Worm (Caenorhabditis elegans): ENCODE measurements around the gene lim-4.
A peak's percentile ranks its signal among the peaks of the same experiment; 100 is the strongest.

The lim-4 gene

ce11 chrX:3904568-3904967 is 31.2 kb upstream of the lim-4 start, which contains the start of gene sup-12:
TSS of gene sup-12 (plus strand) at chrX:3904584.
- TF ChIP-seq tbx-11 (GFP tag; IDR thresholded peaks at IDR 0.05) (no peak), flt-1 (GFP tag; IDR thresholded peaks at IDR 0.05) (no peak), aly-1 (tag; optimal IDR thresholded peaks at IDR 0.05) (no peak), ceh-13 (GFP tag; optimal IDR thresholded peaks at IDR 0.05) (no peak), ceh-36 (tag; optimal IDR thresholded peaks at IDR 0.05) (no peak), tbx-37 (GFP tag; conservative IDR thresholded peaks at IDR 0.05) (no peak), hmg-4 (GFP tag; optimal IDR thresholded peaks at IDR 0.05) (no peak), sea-1 (GFP tag; conservative IDR thresholded peaks at IDR 0.05) (no peak), hnd-1 (tag; optimal IDR thresholded peaks at IDR 0.05) (no peak), scrt-1 (GFP tag; IDR thresholded peaks at IDR 0.05) (no peak)

- TF ChIP-seq hmg-4 (GFP tag; optimal IDR thresholded peaks at IDR 0.05) (no peak), sea-1 (GFP tag; conservative IDR thresholded peaks at IDR 0.05) (no peak)
These were observed 28.0 kb upstream of the lim-4 start for ce11 chrX:3901389-3901788.

ce11 chrX:3900715-3901114 is 27.4 kb upstream of the lim-4 start:
- TF ChIP-seq ceh-13 (GFP tag; optimal IDR thresholded peaks at IDR 0.05) (no peak), scrt-1 (GFP tag; IDR thresholded peaks at IDR 0.05) (no peak), flt-1 (GFP tag; IDR thresholded peaks at IDR 0.05) (no peak), aly-1 (tag; optimal IDR thresholded peaks at IDR 0.05) (no peak)

- no peak for TF ChIP-seq ceh-13 (GFP tag; optimal IDR thresholded peaks at IDR 0.05)
- no peak for TF ChIP-seq tbx-37 (GFP tag; conservative IDR thresholded peaks at IDR 0.05)
These were observed 25.2 kb upstream of the lim-4 start for ce11 chrX:3898255-3899177.

- no peak for TF ChIP-seq F13C5.2 (tag; optimal IDR thresholded peaks at IDR 0.05)
- TF ChIP-seq hmbx-1 (tag; optimal IDR thresholded peaks at IDR 0.05), result no peak
- no peak for TF ChIP-seq ets-7 (tag; optimal IDR thresholded peaks at IDR 0.05)
- TF ChIP-seq tbx-11 (GFP tag; IDR thresholded peaks at IDR 0.05), result no peak
- no peak for TF ChIP-seq ama-1 (optimal IDR thresholded peaks at IDR 0.05)
- no peak for TF ChIP-seq sea-1 (GFP tag; conservative IDR thresholded peaks at IDR 0.05)
These were observed 22.2 kb upstream of the lim-4 start, which contains the start of gene F47F2.3 for ce11 chrX:3895577-3895976. TSS of gene F47F2.3 (minus strand) at chrX:3895677.

ce11 chrX:3887595-3887994 is 14.2 kb upstream of the lim-4 start:
- TF ChIP-seq hnd-1 (tag; optimal IDR thresholded peaks at IDR 0.05), result no peak
- TF ChIP-seq hmg-4 (GFP tag; optimal IDR thresholded peaks at IDR 0.05), result peak; percentile 32

ce11 chrX:3878233-3878632 is 4.9 kb upstream of the lim-4 start, which contains the start of gene F47F2.1:
TSS of gene F47F2.1 (plus strand) at chrX:3878533.
- no peak for TF ChIP-seq ceh-13 (GFP tag; optimal IDR thresholded peaks at IDR 0.05)
- no peak for TF ChIP-seq B0310.2 (tag; optimal IDR thresholded peaks at IDR 0.05)
- no peak for TF ChIP-seq ets-7 (tag; optimal IDR thresholded peaks at IDR 0.05)
- TF ChIP-seq hnd-1 (tag; optimal IDR thresholded peaks at IDR 0.05), result no peak
- no peak for TF ChIP-seq ceh-36 (tag; optimal IDR thresholded peaks at IDR 0.05)
- no peak for TF ChIP-seq hmg-4 (GFP tag; optimal IDR thresholded peaks at IDR 0.05)
- no peak for TF ChIP-seq flt-1 (GFP tag; IDR thresholded peaks at IDR 0.05)
- TF ChIP-seq tra-4 (tag; optimal IDR thresholded peaks at IDR 0.05), result no peak
- no peak for TF ChIP-seq ama-1 (optimal IDR thresholded peaks at IDR 0.05)
- TF ChIP-seq hmbx-1 (tag; optimal IDR thresholded peaks at IDR 0.05), result no peak
- no peak for TF ChIP-seq aly-1 (tag; optimal IDR thresholded peaks at IDR 0.05)
- no peak for TF ChIP-seq tbx-11 (GFP tag; IDR thresholded peaks at IDR 0.05)
- TF ChIP-seq pes-1 (GFP tag; IDR thresholded peaks at IDR 0.05), result no peak

ce11 chrX:3875714-3876113 is 2.4 kb upstream of the lim-4 start:
- TF ChIP-seq hmg-4 (GFP tag; optimal IDR thresholded peaks at IDR 0.05), result no peak
- TF ChIP-seq aly-1 (tag; optimal IDR thresholded peaks at IDR 0.05), result no peak
- TF ChIP-seq tbx-37 (GFP tag; conservative IDR thresholded peaks at IDR 0.05), result no peak
- TF ChIP-seq ceh-13 (GFP tag; optimal IDR thresholded peaks at IDR 0.05), result no peak

- TF ChIP-seq pes-1 (GFP tag; IDR thresholded peaks at IDR 0.05), result no peak
- TF ChIP-seq hmg-4 (GFP tag; optimal IDR thresholded peaks at IDR 0.05), result no peak
- no peak for TF ChIP-seq tbx-37 (GFP tag; conservative IDR thresholded peaks at IDR 0.05)
- TF ChIP-seq ama-1 (optimal IDR thresholded peaks at IDR 0.05), result no peak
- no peak for TF ChIP-seq flt-1 (GFP tag; IDR thresholded peaks at IDR 0.05)
- TF ChIP-seq tra-4 (tag; optimal IDR thresholded peaks at IDR 0.05), result no peak
- TF ChIP-seq sea-1 (GFP tag; conservative IDR thresholded peaks at IDR 0.05), result no peak
- no peak for TF ChIP-seq hmbx-1 (tag; optimal IDR thresholded peaks at IDR 0.05)
- TF ChIP-seq hnd-1 (tag; optimal IDR thresholded peaks at IDR 0.05), result no peak
- no peak for TF ChIP-seq tbx-11 (GFP tag; IDR thresholded peaks at IDR 0.05)
- no peak for TF ChIP-seq ceh-36 (tag; optimal IDR thresholded peaks at IDR 0.05)
- TF ChIP-seq ets-7 (tag; optimal IDR thresholded peaks at IDR 0.05), result no peak
These were observed 1.6 kb downstream of the lim-4 start for ce11 chrX:3871578-3872234.
